Fruit fly (Drosophila melanogaster): ENCODE results near the gene Kal1.
A peak's percentile ranks its signal among the peaks of the same experiment; 100 is the strongest.

The Kal1 gene

DNA sequence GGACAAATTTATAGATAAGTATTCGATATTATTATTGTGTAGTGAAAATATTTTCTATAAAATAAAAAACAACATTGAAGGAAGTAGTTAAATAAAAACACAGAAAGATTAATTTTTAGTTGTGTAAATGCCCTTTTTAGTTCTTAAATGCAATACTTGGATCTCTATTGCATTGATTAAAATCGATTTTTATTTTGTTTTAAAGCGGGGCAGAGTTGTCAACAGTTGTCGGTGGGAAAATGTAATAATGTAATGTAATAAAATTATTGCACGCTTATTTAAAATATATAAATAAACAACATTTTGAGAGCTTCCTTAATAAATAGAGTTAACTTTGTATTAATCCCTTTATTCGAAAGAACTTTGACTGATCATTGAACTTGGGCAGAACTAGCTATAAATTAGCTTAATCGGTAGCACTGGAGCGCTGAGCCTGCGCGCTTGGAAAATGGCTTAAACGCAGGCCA is 22.4 kb downstream of the Kal1 start, which contains the start of gene Apc2:
TSS of gene Apc2 (plus strand) at position 411 of the 467 bp plus-strand sequence.
- peak; percentile 50 for TF ChIP-seq bab1 (GFP tag; optimal IDR thresholded peaks at IDR 0.05)
- peak; percentile 48 for TF ChIP-seq tj (GFP tag; optimal IDR thresholded peaks at IDR 0.05)
- no peak for TF ChIP-seq Mnt (GFP tag; optimal IDR thresholded peaks at IDR 0.05)
- peak; percentile 66 for TF ChIP-seq CG7101 (tag; optimal IDR thresholded peaks at IDR 0.05)
- TF ChIP-seq CG14711 (tag; optimal IDR thresholded peaks at IDR 0.05): peak; percentile 91
- TF ChIP-seq CG11617 (GFP tag; optimal IDR thresholded peaks at IDR 0.05): peak; percentile 81
- TF ChIP-seq CG12768 (GFP tag; optimal IDR thresholded peaks at IDR 0.05): peak; percentile 46
- no peak for TF ChIP-seq Hr96 (GFP tag; optimal IDR thresholded peaks at IDR 0.05)
- TF ChIP-seq Crg-1 (GFP tag; optimal IDR thresholded peaks at IDR 0.05): peak; percentile 32
- TF ChIP-seq cic (GFP tag; optimal IDR thresholded peaks at IDR 0.05): peak; percentile 12
- no peak for TF ChIP-seq toe (GFP tag; optimal IDR thresholded peaks at IDR 0.05)
- no peak for TF ChIP-seq kay (GFP tag; ENCODE audit: borderline replicate concordance)
- peak; percentile 43 for TF ChIP-seq CG7045 (GFP tag; optimal IDR thresholded peaks at IDR 0.05)
- peak; percentile 37 for TF ChIP-seq ovo (GFP tag; optimal IDR thresholded peaks at IDR 0.05)
- TF ChIP-seq pad (GFP tag; optimal IDR thresholded peaks at IDR 0.05): peak; percentile 36
- TF ChIP-seq cnc (optimal IDR thresholded peaks at IDR 0.05): no peak
- no peak for TF ChIP-seq CG5204 (GFP tag; optimal IDR thresholded peaks at IDR 0.05)
- peak; percentile 26 for TF ChIP-seq CG1620 (GFP tag; optimal IDR thresholded peaks at IDR 0.05)
- no peak for TF ChIP-seq Clk (GFP tag; optimal IDR thresholded peaks at IDR 0.05)
- TF ChIP-seq CG33017 (tag; optimal IDR thresholded peaks at IDR 0.05): peak; percentile 20

DNA sequence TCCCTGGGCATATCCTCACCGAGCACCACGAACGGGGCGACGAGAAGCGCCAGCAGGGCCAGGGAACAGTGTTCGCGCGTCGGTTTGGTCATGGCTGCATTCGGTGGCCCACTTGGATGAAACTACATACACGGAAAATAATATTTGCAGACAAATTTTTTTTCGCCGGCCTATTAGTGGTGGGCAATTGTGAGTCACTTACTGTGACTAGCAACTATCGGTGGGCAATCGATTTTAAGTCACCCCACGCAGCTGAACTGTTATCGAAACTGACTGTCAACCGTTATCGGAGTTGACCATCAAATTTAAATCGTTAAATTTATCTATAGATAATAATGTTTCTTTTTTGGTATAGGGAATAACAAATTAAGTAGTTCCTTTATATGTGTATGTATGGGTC is 28.2 kb downstream of the Kal1 start, which contains the start of gene CG5510:
TSS of gene CG5510 (minus strand) at position 201 of the 400 bp plus-strand sequence.
- TF ChIP-seq CG11617 (GFP tag; optimal IDR thresholded peaks at IDR 0.05) (peak; percentile 27), CG14711 (tag; optimal IDR thresholded peaks at IDR 0.05) (peak; percentile 50), pad (GFP tag; optimal IDR thresholded peaks at IDR 0.05) (peak; percentile 2), Clk (GFP tag; optimal IDR thresholded peaks at IDR 0.05) (no peak), toe (GFP tag; optimal IDR thresholded peaks at IDR 0.05) (no peak), Crg-1 (GFP tag; optimal IDR thresholded peaks at IDR 0.05) (peak; percentile 33), cnc (optimal IDR thresholded peaks at IDR 0.05) (peak in 1 of 2 experiments; percentile 34), CG5204 (GFP tag; optimal IDR thresholded peaks at IDR 0.05) (no peak), tj (GFP tag; optimal IDR thresholded peaks at IDR 0.05) (peak; percentile 18), Mnt (GFP tag; optimal IDR thresholded peaks at IDR 0.05) (peak; percentile 40), CG12768 (GFP tag; optimal IDR thresholded peaks at IDR 0.05) (no peak), ovo (GFP tag; optimal IDR thresholded peaks at IDR 0.05) (no peak), CG7101 (tag; optimal IDR thresholded peaks at IDR 0.05) (peak; percentile 28), CG33017 (tag; optimal IDR thresholded peaks at IDR 0.05) (no peak), CG1620 (GFP tag; optimal IDR thresholded peaks at IDR 0.05) (peak; percentile 43), kay (GFP tag; ENCODE audit: borderline replicate concordance) (no peak), cic (GFP tag; optimal IDR thresholded peaks at IDR 0.05) (peak; percentile 16), Hr96 (GFP tag; optimal IDR thresholded peaks at IDR 0.05) (no peak), bab1 (GFP tag; optimal IDR thresholded peaks at IDR 0.05) (peak; percentile 79), CG7045 (GFP tag; optimal IDR thresholded peaks at IDR 0.05) (no peak)

DNA sequence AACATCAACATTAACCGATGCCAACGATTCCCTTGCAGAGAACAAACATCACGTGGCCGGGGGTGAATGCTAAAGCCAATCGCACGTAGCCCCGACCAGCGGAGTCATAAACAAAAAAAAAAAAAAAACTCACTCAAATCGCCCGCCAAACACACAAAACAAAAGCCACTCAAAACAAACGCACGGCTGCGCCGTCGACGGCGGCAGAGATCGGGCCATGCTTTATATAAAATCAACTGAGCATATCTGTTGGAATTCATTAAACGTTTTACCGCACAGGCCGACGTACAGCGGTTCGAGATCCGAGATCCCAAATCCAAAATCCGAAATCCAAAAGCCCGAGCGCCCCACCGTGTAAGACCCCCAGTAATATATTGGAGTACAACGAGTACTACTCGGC is 31.2 kb downstream of the Kal1 start, which contains the start of gene CG13606:
TSS of gene CG13606 (plus strand) at position 250 of the 400 bp plus-strand sequence.
- no peak for TF ChIP-seq bab1 (GFP tag; optimal IDR thresholded peaks at IDR 0.05)
- no peak for TF ChIP-seq toe (GFP tag; optimal IDR thresholded peaks at IDR 0.05)
- TF ChIP-seq Mnt (GFP tag; optimal IDR thresholded peaks at IDR 0.05): no peak
- no peak for TF ChIP-seq cnc (optimal IDR thresholded peaks at IDR 0.05)
- TF ChIP-seq CG1620 (GFP tag; optimal IDR thresholded peaks at IDR 0.05): no peak
- no peak for TF ChIP-seq ovo (GFP tag; optimal IDR thresholded peaks at IDR 0.05)

DNA sequence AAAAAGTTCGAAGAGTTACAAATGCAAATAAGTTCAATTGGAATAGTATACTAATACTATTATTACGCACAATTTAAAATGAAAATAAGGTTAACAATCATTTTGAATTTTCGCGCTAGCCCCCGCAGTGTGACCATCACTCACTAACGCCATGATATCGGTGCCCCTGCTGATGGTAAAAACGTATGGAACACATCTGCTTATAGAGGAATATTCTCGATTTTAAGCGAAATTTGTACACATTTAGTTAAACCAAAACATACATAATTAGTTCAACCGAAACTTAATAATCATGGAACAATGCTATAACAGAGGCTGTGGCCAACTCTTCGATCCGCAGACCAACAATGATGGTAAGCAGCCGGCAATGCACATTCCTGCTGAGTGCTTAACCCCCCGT is 45.0 kb downstream of the Kal1 start, which contains the start of gene mora:
TSS of gene mora (plus strand) at position 172 of the 400 bp plus-strand sequence.
- TF ChIP-seq pad (GFP tag; optimal IDR thresholded peaks at IDR 0.05) (no peak), Clk (GFP tag; optimal IDR thresholded peaks at IDR 0.05) (no peak), Hr96 (GFP tag; optimal IDR thresholded peaks at IDR 0.05) (no peak), CG14711 (tag; optimal IDR thresholded peaks at IDR 0.05) (no peak)

DNA sequence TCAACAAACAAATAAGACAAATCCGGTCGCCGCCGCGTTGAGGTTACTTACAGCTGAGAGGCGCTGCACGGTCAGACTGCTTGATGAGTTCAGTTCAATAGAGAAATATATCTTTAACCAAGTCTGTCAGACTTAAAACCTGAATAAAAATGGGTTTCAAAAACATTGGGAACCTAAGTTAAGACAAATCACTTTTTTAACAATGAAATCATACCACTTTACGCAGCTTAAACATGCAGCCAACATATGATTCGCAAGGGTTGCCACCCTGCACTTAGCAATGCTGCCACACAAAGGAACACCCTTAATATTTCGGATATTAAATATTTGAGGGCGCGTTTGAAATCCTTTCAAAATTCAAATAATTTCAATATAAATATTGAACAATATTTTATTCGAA is 47.4 kb downstream of the Kal1 start, which contains the start of gene CG5515:
TSS of gene CG5515 (minus strand) at position 278 of the 400 bp plus-strand sequence.
- TF ChIP-seq kay (GFP tag; ENCODE audit: borderline replicate concordance) (no peak), CG7101 (tag; optimal IDR thresholded peaks at IDR 0.05) (peak; percentile 65), tj (GFP tag; optimal IDR thresholded peaks at IDR 0.05) (peak; percentile 76), Mnt (GFP tag; optimal IDR thresholded peaks at IDR 0.05) (peak; percentile 70), CG11617 (GFP tag; optimal IDR thresholded peaks at IDR 0.05) (peak; percentile 89), CG14711 (tag; optimal IDR thresholded peaks at IDR 0.05) (peak; percentile 65), toe (GFP tag; optimal IDR thresholded peaks at IDR 0.05) (peak; percentile 85), CG5204 (GFP tag; optimal IDR thresholded peaks at IDR 0.05) (peak; percentile 87), pad (GFP tag; optimal IDR thresholded peaks at IDR 0.05) (peak; percentile 41), Crg-1 (GFP tag; optimal IDR thresholded peaks at IDR 0.05) (peak; percentile 68), Clk (GFP tag; optimal IDR thresholded peaks at IDR 0.05) (no peak), bab1 (GFP tag; optimal IDR thresholded peaks at IDR 0.05) (peak; percentile 96), CG12768 (GFP tag; optimal IDR thresholded peaks at IDR 0.05) (peak; percentile 23), CG33017 (tag; optimal IDR thresholded peaks at IDR 0.05) (peak; percentile 57), CG1620 (GFP tag; optimal IDR thresholded peaks at IDR 0.05) (peak; percentile 85), CG7045 (GFP tag; optimal IDR thresholded peaks at IDR 0.05) (peak; percentile 65), cic (GFP tag; optimal IDR thresholded peaks at IDR 0.05) (peak; percentile 18), ovo (GFP tag; optimal IDR thresholded peaks at IDR 0.05) (peak; percentile 45), cnc (optimal IDR thresholded peaks at IDR 0.05) (no peak), Hr96 (GFP tag; optimal IDR thresholded peaks at IDR 0.05) (peak; percentile 70)

DNA sequence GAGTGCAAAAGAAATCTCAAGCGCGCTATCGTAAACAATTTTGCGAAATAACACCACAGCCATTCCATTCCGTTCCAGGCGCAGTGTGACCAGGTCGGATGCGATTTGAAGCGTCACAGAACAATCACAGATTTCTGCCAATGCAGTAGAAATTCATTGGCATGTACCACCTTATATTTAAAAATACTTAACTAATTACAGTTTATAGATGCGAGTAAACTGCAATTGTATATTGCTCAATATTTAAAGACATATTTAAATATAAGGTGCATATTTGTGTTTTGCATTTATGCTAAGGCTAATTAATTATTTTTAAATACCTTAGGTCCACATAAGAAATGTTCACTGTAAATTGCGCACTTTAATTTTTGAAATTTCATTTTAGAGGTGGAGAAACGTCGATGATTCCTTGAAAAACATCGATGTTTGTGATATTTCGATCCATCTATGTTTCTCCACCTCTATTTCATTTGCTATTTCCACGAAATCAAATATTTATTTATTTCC is 52.2 kb downstream of the Kal1 start, which contains the start of the genes SMC6 and CG6204:
TSS of gene SMC6 (minus strand) at position 51 of the 507 bp plus-strand sequence.
TSS of gene CG6204 (plus strand) at position 460 of the 507 bp plus-strand sequence.
- TF ChIP-seq toe (GFP tag; optimal IDR thresholded peaks at IDR 0.05) (peak; percentile 95), Mnt (GFP tag; optimal IDR thresholded peaks at IDR 0.05) (peak; percentile 65), ovo (GFP tag; optimal IDR thresholded peaks at IDR 0.05) (peak; percentile 86), CG12768 (GFP tag; optimal IDR thresholded peaks at IDR 0.05) (peak; percentile 90), cnc (optimal IDR thresholded peaks at IDR 0.05) (no peak), bab1 (GFP tag; optimal IDR thresholded peaks at IDR 0.05) (peak; percentile 96), CG14711 (tag; optimal IDR thresholded peaks at IDR 0.05) (peak; percentile 92), pad (GFP tag; optimal IDR thresholded peaks at IDR 0.05) (peak; percentile 76), CG33017 (tag; optimal IDR thresholded peaks at IDR 0.05) (peak; percentile 94), CG7045 (GFP tag; optimal IDR thresholded peaks at IDR 0.05) (peak; percentile 93), cic (GFP tag; optimal IDR thresholded peaks at IDR 0.05) (peak; percentile 63), CG7101 (tag; optimal IDR thresholded peaks at IDR 0.05) (peak; percentile 96), kay (GFP tag; ENCODE audit: borderline replicate concordance) (no peak), Crg-1 (GFP tag; optimal IDR thresholded peaks at IDR 0.05) (peak; percentile 85), CG11617 (GFP tag; optimal IDR thresholded peaks at IDR 0.05) (peak; percentile 92), tj (GFP tag; optimal IDR thresholded peaks at IDR 0.05) (peak; percentile 81), Hr96 (GFP tag; optimal IDR thresholded peaks at IDR 0.05) (peak; percentile 86), CG1620 (GFP tag; optimal IDR thresholded peaks at IDR 0.05) (peak; percentile 85), CG5204 (GFP tag; optimal IDR thresholded peaks at IDR 0.05) (peak; percentile 92), Clk (GFP tag; optimal IDR thresholded peaks at IDR 0.05) (peak; percentile 77)

All from whole organism, adult.